Worm (Caenorhabditis elegans): ENCODE measurements around the gene Y54G2A.76.
A peak's percentile ranks its signal among the peaks of the same experiment; 100 is the strongest.

Gene Y54G2A.76

DNA sequence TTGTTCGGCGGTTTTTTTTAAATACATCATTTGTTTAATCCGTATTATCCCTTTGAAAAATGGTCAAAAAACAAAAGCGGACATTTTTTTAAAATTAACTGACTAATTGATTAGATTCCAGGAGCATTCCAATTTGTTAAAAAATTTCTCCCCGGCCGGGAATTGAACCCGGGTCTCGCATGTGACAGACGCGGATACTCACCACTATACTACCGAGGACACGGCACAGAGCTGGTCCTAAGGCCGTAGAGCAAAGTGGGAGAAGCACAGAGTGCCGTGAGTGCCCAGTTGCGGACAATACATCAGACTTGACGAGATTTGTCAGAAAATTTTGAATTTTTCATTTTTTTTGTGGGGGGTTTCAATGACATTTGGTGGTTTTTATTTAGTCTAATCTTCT is 8.2 kb upstream of the Y54G2A.76 start (continued):
- TF ChIP-seq F26F4.8 (GFP tag; conservative IDR thresholded peaks at IDR 0.05) (peak; percentile 89), saeg-2 (GFP tag; IDR thresholded peaks at IDR 0.05) (peak; percentile 61; the same call in 1 of the 2 replicates), daf-16 (GFP tag; optimal IDR thresholded peaks at IDR 0.05) (peak in 1 of 2 experiments; percentile 56), daf-16 (tag; optimal IDR thresholded peaks at IDR 0.05) (peak; percentile 17), dmd-9 (GFP tag; IDR thresholded peaks at IDR 0.05) (0 out of 2 replicates have a peak, but pooled peaks have one; percentile 23), mep-1 (tag; optimal IDR thresholded peaks at IDR 0.05) (peak; percentile 55), sdz-12 (GFP tag; optimal IDR thresholded peaks at IDR 0.05) (no peak), pqm-1 (tag; optimal IDR thresholded peaks at IDR 0.05) (no peak), nhr-6 (tag; optimal IDR thresholded peaks at IDR 0.05) (no peak), snpc-1.2 (GFP tag; IDR thresholded peaks at IDR 0.05) (peak; percentile 55), madf-5 (GFP tag; IDR thresholded peaks at IDR 0.05) (peak in 1 of 2 experiments; percentile 46; a peak in 1 of 4 replicates), nhr-42 (GFP tag; IDR thresholded peaks at IDR 0.05) (no peak), aha-1 (tag) (peak; percentile 81), mdl-1 (tag; optimal IDR thresholded peaks at IDR 0.05) (no peak), ZK546.5 (tag; optimal IDR thresholded peaks at IDR 0.05) (no peak), nhr-237 (tag; optimal IDR thresholded peaks at IDR 0.05) (no peak), zip-11 (GFP tag; IDR thresholded peaks at IDR 0.05) (no peak), Y5F2A.4 (GFP tag; optimal IDR thresholded peaks at IDR 0.05) (peak; percentile 20), lin-29 (GFP tag; IDR thresholded peaks at IDR 0.05) (no peak), duxl-1 (tag; optimal IDR thresholded peaks at IDR 0.05; ENCODE audit: poor library complexity) (peak; percentile 49), php-3 (GFP tag; IDR thresholded peaks at IDR 0.05) (0 out of 2 replicates have a peak, but pooled peaks have one; percentile 38), nhr-25 (tag; optimal IDR thresholded peaks at IDR 0.05; ENCODE audit: borderline replicate concordance, insufficient read depth) (no peak), nhr-41 (GFP tag; IDR thresholded peaks at IDR 0.05) (peak; percentile 35; the same call in 1 of the 2 replicates), lir-3 (tag; optimal IDR thresholded peaks at IDR 0.05) (no peak), dve-1 (tag; optimal IDR thresholded peaks at IDR 0.05; ENCODE audit: insufficient read depth) (peak; percentile 66), nhr-102 (tag; optimal IDR thresholded peaks at IDR 0.05) (no peak), tra-1 (GFP tag; IDR thresholded peaks at IDR 0.05) (peak; percentile 28; the same call in 1 of the 2 replicates), dpl-1 (GFP tag; optimal IDR thresholded peaks at IDR 0.05) (peak; percentile 22), attf-4 (tag; optimal IDR thresholded peaks at IDR 0.05) (no peak), R02D3.7 (tag; optimal IDR thresholded peaks at IDR 0.05) (no peak), F49E8.2 (tag; optimal IDR thresholded peaks at IDR 0.05; ENCODE audit: borderline replicate concordance) (peak; percentile 23), hif-1 (tag; optimal IDR thresholded peaks at IDR 0.05) (no peak), lim-7 (GFP tag; IDR thresholded peaks at IDR 0.05) (peak; percentile 78), nhr-10 (tag; optimal IDR thresholded peaks at IDR 0.05) (no peak), madf-9 (GFP tag; conservative IDR thresholded peaks at IDR 0.05) (no peak; the same call in 1 of the 2 replicates), skn-1 (tag; optimal IDR thresholded peaks at IDR 0.05) (no peak), mxl-3 (GFP tag; optimal IDR thresholded peaks at IDR 0.05) (peak; percentile 17), ceh-32 (tag; optimal IDR thresholded peaks at IDR 0.05; ENCODE audit: poor library complexity) (no peak), rbr-2 (tag; optimal IDR thresholded peaks at IDR 0.05) (no peak), lin-39 (tag; optimal IDR thresholded peaks at IDR 0.05) (no peak), ceh-28 (tag; optimal IDR thresholded peaks at IDR 0.05) (no peak), pha-4 (GFP tag; IDR thresholded peaks at IDR 0.05) (peak; percentile 75), pha-4 (tag; optimal IDR thresholded peaks at IDR 0.05) (no peak), nhr-48 (tag; optimal IDR thresholded peaks at IDR 0.05) (no peak), ztf-11 (tag; optimal IDR thresholded peaks at IDR 0.05) (no peak), nhr-76 (tag; optimal IDR thresholded peaks at IDR 0.05) (no peak), aly-2 (tag; optimal IDR thresholded peaks at IDR 0.05) (no peak), dmd-6 (GFP tag; IDR thresholded peaks at IDR 0.05) (peak; percentile 36; the same call in 1 of the 2 replicates), mdt-29 (GFP tag; IDR thresholded peaks at IDR 0.05) (peak; percentile 66), nhr-28 (tag; optimal IDR thresholded peaks at IDR 0.05) (no peak), ces-1 (GFP tag; optimal IDR thresholded peaks at IDR 0.05) (no peak), nhr-111 (GFP tag; optimal IDR thresholded peaks at IDR 0.05) (no peak)

Measured in whole organism, L4 larva.